Worm (Caenorhabditis elegans) whole organism, young adult: ENCODE results near the gene K07E1.1.

Source experiments
- atf-7 ChIP-seq: sonication (generic microtip); optimal IDR thresholded peaks from 2 replicates; lab custom pipeline; 2017; ENCODE audit warnings: mild to moderate bottlenecking, missing genetic modification characterization, missing compliant biosample characterization
- die-1 ChIP-seq: sonication (generic microtip); optimal IDR thresholded peaks from 2 replicates; lab custom pipeline; 2016; ENCODE audit warnings: missing genotype, mild to moderate bottlenecking, missing genetic modification characterization, missing compliant biosample characterization
- hmg-20 ChIP-seq: fragments of 200-800 bp; sonication (Bioruptor generic); IDR thresholded peaks from 2 replicates; pipeline ENCODE4 v1.3.6; 2022; ENCODE audit warnings: missing genetic modification reagents, missing genetic modification characterization, missing compliant biosample characterization
- let-607 ChIP-seq, 2 experiments: fragments of 200-800 bp in 1 of 2; sonication (Bioruptor generic) in 1 of 2; sonication (generic microtip) in 1 of 2; optimal IDR thresholded peaks; 2 replicates each; lab custom pipeline; 2016 to 2018; ENCODE audit warnings: mild to moderate bottlenecking in 2 of 2, missing compliant biosample characterization in 2 of 2, missing genetic modification characterization in 2 of 2, moderate library complexity in 2 of 2, missing genotype in 1 of 2
- ztf-22 ChIP-seq: fragments of 200-800 bp; sonication (Bioruptor generic); optimal IDR thresholded peaks from 2 replicates; lab custom pipeline; 2018; ENCODE audit warnings: mild to moderate bottlenecking, missing genetic modification characterization, moderate library complexity, missing compliant biosample characterization
- ztf-28 ChIP-seq: fragments of 200-800 bp; sonication (Bioruptor generic); IDR thresholded peaks from 2 replicates; pipeline ENCODE4 v1.3.6; 2022; ENCODE audit warnings: missing genetic modification reagents, missing genetic modification characterization, missing compliant biosample characterization

DNA sequence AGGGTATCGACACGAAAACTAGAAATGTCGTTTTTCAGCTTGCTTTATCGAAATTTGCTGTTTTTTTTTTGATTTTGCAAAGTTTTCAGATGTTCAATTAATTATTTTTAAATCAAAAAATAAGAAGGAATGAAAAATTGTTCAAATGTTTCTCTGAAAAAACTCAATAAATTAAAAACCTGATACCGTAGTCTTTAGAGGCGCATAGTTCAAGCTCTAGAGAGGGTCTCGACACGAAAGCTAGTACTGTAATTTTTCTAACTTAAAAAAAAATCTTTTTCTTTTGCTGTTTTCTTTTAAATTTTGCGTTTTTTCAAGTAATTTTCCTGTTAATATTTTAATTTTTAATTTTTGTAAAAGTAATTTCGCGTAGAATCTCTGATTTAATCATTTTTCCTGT, 15.4 kb downstream of the K07E1.1 start:
- TF ChIP-seq die-1 (tag; lab: Kevin White, UChicago) (no peak), let-607 (tag; optimal IDR thresholded peaks at IDR 0.05; lab: Kevin White, UChicago) (no peak), ztf-22 (GFP tag; lab: Kevin White, UChicago) (no peak), hmg-20 (GFP tag; lab: Robert Waterston, UW) (no peak), ztf-28 (no peak), atf-7 (tag; lab: Kevin White, UChicago) (no peak)
